Fruit fly (Drosophila melanogaster) whole organism, wandering third instar larva: ENCODE data around the gene CG14985.

Source experiments
- Abd-B ChIP-seq: fragments of >200 bp; optimal IDR thresholded peaks from 2 replicates; lab custom pipeline; 2017; ENCODE audit warnings: missing biosample characterization, missing genetic modification characterization
- CG32264 ChIP-seq: fragments of 200-800 bp; sonication (Bioruptor generic); optimal IDR thresholded peaks from 2 replicates; lab custom pipeline; 2016; ENCODE audit warnings: missing biosample characterization, missing genetic modification characterization
- CG9705 ChIP-seq: fragments of 200-800 bp; sonication (Bioruptor generic); optimal IDR thresholded peaks from 2 replicates; lab custom pipeline; 2018; ENCODE audit warnings: missing biosample characterization, mild to moderate bottlenecking, missing genetic modification characterization
- CrebA ChIP-seq: fragments of 200-800 bp; sonication (Bioruptor generic); optimal IDR thresholded peaks from 2 replicates; lab custom pipeline; 2016; ENCODE audit warnings: missing biosample characterization, mild to moderate bottlenecking, missing genetic modification characterization, borderline replicate concordance
- Dfd ChIP-seq: fragments of >200 bp; optimal IDR thresholded peaks from 2 replicates; lab custom pipeline; 2017; ENCODE audit warnings: missing biosample characterization, missing genetic modification characterization
- GATAd ChIP-seq: sonication (Bioruptor generic); optimal IDR thresholded peaks from 2 replicates; lab custom pipeline; 2016; ENCODE audit warnings: missing biosample characterization, missing genetic modification characterization
- HLH106 ChIP-seq: fragments of 200-800 bp; optimal IDR thresholded peaks from 3 replicates; lab custom pipeline; 2019; ENCODE audit warnings: missing biosample characterization, mild to moderate bottlenecking, missing genetic modification characterization, moderate library complexity
- Hnf4 ChIP-seq: fragments of 200-800 bp; sonication (Bioruptor generic); optimal IDR thresholded peaks from 2 replicates; lab custom pipeline; 2016; ENCODE audit warnings: missing biosample characterization, mild to moderate bottlenecking, missing genetic modification characterization
- Hr78 ChIP-seq: fragments of >200 bp; optimal IDR thresholded peaks from 2 replicates; lab custom pipeline; 2017; ENCODE audit warnings: missing biosample characterization, missing genetic modification characterization
- Hr83 ChIP-seq: fragments of 200-300 bp; sonication (Bioruptor generic); optimal IDR thresholded peaks from 2 replicates; lab custom pipeline; 2016; ENCODE audit warnings: missing biosample characterization, mild to moderate bottlenecking, missing genetic modification characterization, moderate library complexity; ENCODE audit not compliant: poor library complexity, severe bottlenecking
- Jra ChIP-seq: sonication (Bioruptor generic); optimal IDR thresholded peaks from 2 replicates; lab custom pipeline; 2016; ENCODE audit warnings: missing biosample characterization, missing genetic modification characterization
- Mio ChIP-seq: sonication (Bioruptor generic); optimal IDR thresholded peaks from 2 replicates; lab custom pipeline; 2016; ENCODE audit warnings: missing biosample characterization, missing genetic modification characterization
- Myc ChIP-seq: fragments of >200 bp; optimal IDR thresholded peaks from 2 replicates; lab custom pipeline; 2017
- N ChIP-seq: fragments of >200 bp; optimal IDR thresholded peaks from 2 replicates; lab custom pipeline; 2018; ENCODE audit warnings: missing biosample characterization, missing external identifiers, missing genetic modification characterization
- OdsH ChIP-seq: fragments of 200-800 bp; sonication (Bioruptor generic); optimal IDR thresholded peaks from 2 replicates; lab custom pipeline; 2016; ENCODE audit warnings: missing biosample characterization, mild to moderate bottlenecking, missing genetic modification characterization
- Rel ChIP-seq, 2 experiments: fragments of 200-800 bp; sonication (Bioruptor generic) in 1 of 2; optimal IDR thresholded peaks; 2 replicates in 1 of 2; 3 replicates in 1 of 2; lab custom pipeline; 2016 to 2019; ENCODE audit warnings: mild to moderate bottlenecking in 2 of 2, missing biosample characterization in 2 of 2, missing genetic modification characterization in 2 of 2, moderate library complexity in 1 of 2
- Sp1 ChIP-seq: fragments of 200-800 bp; sonication (Bioruptor generic); optimal IDR thresholded peaks from 3 replicates; lab custom pipeline; 2019; ENCODE audit warnings: missing biosample characterization, mild to moderate bottlenecking, missing genetic modification characterization, moderate library complexity
- Vsx2 ChIP-seq: fragments of 200-300, 225-300 bp; sonication (Bioruptor generic); optimal IDR thresholded peaks from 2 replicates; lab custom pipeline; 2018; ENCODE audit warnings: missing biosample characterization, missing genetic modification characterization; ENCODE audit not compliant: partially characterized antibody
- br ChIP-seq: fragments of 200-800 bp; sonication (Bioruptor generic); optimal IDR thresholded peaks from 2 replicates; lab custom pipeline; 2016; ENCODE audit warnings: missing biosample characterization, missing genetic modification characterization
- brk ChIP-seq: fragments of 200-800 bp; sonication (Bioruptor generic); optimal IDR thresholded peaks from 2 replicates; lab custom pipeline; 2016; ENCODE audit warnings: missing biosample characterization, mild to moderate bottlenecking, missing genetic modification characterization
- dl ChIP-seq, 2 experiments: fragments of 175-275, 200-275 bp in 1 of 2; fragments of 200-275 bp in 1 of 2; sonication (Bioruptor generic); optimal IDR thresholded peaks; lab custom pipeline; 2018; ENCODE audit warnings: mild to moderate bottlenecking in 2 of 2, missing biosample characterization in 2 of 2, missing genetic modification characterization in 2 of 2, moderate library complexity in 2 of 2; ENCODE audit not compliant: partially characterized antibody in 2 of 2, insufficient read depth in 1 of 2
- dmrt93B ChIP-seq: fragments of 200-800 bp; sonication (Bioruptor generic); optimal IDR thresholded peaks from 2 replicates; lab custom pipeline; 2018; ENCODE audit warnings: missing biosample characterization, mild to moderate bottlenecking, missing genetic modification characterization
- dsf ChIP-seq: sonication (Bioruptor generic); optimal IDR thresholded peaks from 2 replicates; lab custom pipeline; 2016; ENCODE audit warnings: missing biosample characterization, missing genetic modification characterization, borderline replicate concordance
- ey ChIP-seq: fragments of 200-800 bp; sonication (Bioruptor generic); optimal IDR thresholded peaks from 2 replicates; lab custom pipeline; 2016; ENCODE audit warnings: missing biosample characterization, missing genetic modification characterization
- foxo ChIP-seq, 2 experiments: fragments of 200-800 bp; sonication (Bioruptor generic); optimal IDR thresholded peaks; 2 replicates in 1 of 2; 3 replicates in 1 of 2; lab custom pipeline; 2016 to 2017; ENCODE audit warnings: missing biosample characterization in 2 of 2, missing genetic modification characterization in 2 of 2
- h ChIP-seq: fragments of 200-800 bp; sonication (Bioruptor generic); optimal IDR thresholded peaks from 3 replicates; lab custom pipeline; 2016; ENCODE audit warnings: missing biosample characterization, mild to moderate bottlenecking, missing genetic modification characterization
- jim ChIP-seq: fragments of 175-275, 200-325 bp; sonication (Bioruptor generic); optimal IDR thresholded peaks from 2 replicates; lab custom pipeline; 2016; ENCODE audit warnings: missing biosample characterization, mild to moderate bottlenecking, missing genetic modification characterization
- lola ChIP-seq: fragments of >200 bp; optimal IDR thresholded peaks from 2 replicates; lab custom pipeline; 2017; ENCODE audit warnings: missing biosample characterization, missing genetic modification characterization
- pan ChIP-seq: fragments of >200 bp; optimal IDR thresholded peaks from 2 replicates; lab custom pipeline; 2017
- psq ChIP-seq: fragments of 200-800 bp; sonication (Bioruptor generic); optimal IDR thresholded peaks from 3 replicates; lab custom pipeline; 2017; ENCODE audit warnings: missing biosample characterization, mild to moderate bottlenecking, missing genetic modification characterization, moderate library complexity
- rgr ChIP-seq: fragments of 200-800 bp; sonication (Bioruptor generic); optimal IDR thresholded peaks from 3 replicates; lab custom pipeline; 2016; ENCODE audit warnings: missing biosample characterization, mild to moderate bottlenecking, missing genetic modification characterization
- sage ChIP-seq: fragments of 200-800 bp; sonication (Bioruptor generic); optimal IDR thresholded peaks from 2 replicates; lab custom pipeline; 2016; ENCODE audit warnings: missing biosample characterization, mild to moderate bottlenecking, missing genetic modification characterization
- sv ChIP-seq: fragments of 200-800 bp; sonication (Bioruptor generic); optimal IDR thresholded peaks from 3 replicates; lab custom pipeline; 2016; ENCODE audit warnings: missing biosample characterization, missing genetic modification characterization
- tai ChIP-seq: sonication (Bioruptor generic); optimal IDR thresholded peaks from 2 replicates; lab custom pipeline; 2016; ENCODE audit warnings: missing biosample characterization, missing genetic modification characterization
- usp ChIP-seq: fragments of >200 bp; optimal IDR thresholded peaks from 2 replicates; lab custom pipeline; 2017; ENCODE audit warnings: missing biosample characterization, missing genetic modification characterization
- woc ChIP-seq: sonication (Bioruptor generic); optimal IDR thresholded peaks from 2 replicates; lab custom pipeline; 2016; ENCODE audit warnings: missing biosample characterization, mild to moderate bottlenecking, missing genetic modification characterization

CG14985 gene

dm6 chr3L:4031762-4032161 is 28.5 kb downstream of the CG14985 start, which contains the start of the genes Gr64d and Gr64e:
Gene Gr64d (plus strand): TSS chr3L:4032062.
Gene Gr64e (plus strand): TSS chr3L:4032141.
- TF ChIP-seq HLH106 (tag; lab: Kevin White, UChicago) (no peak), br (GFP tag; lab: Kevin White, UChicago) (no peak), Mio (GFP tag; lab: Kevin White, UChicago) (no peak), Jra (GFP tag; lab: Kevin White, UChicago) (no peak), Myc (lab: Kevin White, UChicago) (no peak), Dfd (no peak), lola (no peak), Abd-B (GFP tag; lab: Kevin White, UChicago) (no peak), brk (GFP tag; lab: Kevin White, UChicago) (no peak), usp (GFP tag; lab: Kevin White, UChicago) (no peak), Rel (GFP tag; optimal IDR thresholded peaks at IDR 0.05; lab: Kevin White, UChicago) (no peak), Rel (tag; optimal IDR thresholded peaks at IDR 0.05; lab: Kevin White, UChicago) (no peak), Sp1 (no peak)

- TF ChIP-seq GATAd (GFP tag; lab: Kevin White, UChicago) = no peak
These were observed 32.2 kb downstream of the CG14985 start, which contains the start of gene Gr64f for dm6 chr3L:4035499-4035898. Gene Gr64f (plus strand): TSS chr3L:4035799.

dm6 chr3L:4040247-4040925 is 37.1 kb downstream of the CG14985 start, which contains the start of the genes CG11593 and Rcd5:
Gene CG11593 (minus strand): TSS chr3L:4040482.
Gene Rcd5 (plus strand): TSS chr3L:4040529.
- TF ChIP-seq OdsH (peak; percentile 34), usp (GFP tag; lab: Kevin White, UChicago) (no peak), HLH106 (tag; lab: Kevin White, UChicago) (peak; percentile 76), sv (GFP tag; lab: Kevin White, UChicago) (peak; percentile 27), foxo (GFP tag; optimal IDR thresholded peaks at IDR 0.05; lab: Kevin White, UChicago) (no peak), psq (GFP tag; lab: Kevin White, UChicago) (peak; percentile 60), dmrt93B (peak; percentile 60), Myc (lab: Kevin White, UChicago) (peak; percentile 52)

dm6 chr3L:4044497-4044896 is 41.2 kb downstream of the CG14985 start:
- no peak for TF ChIP-seq Hnf4 (GFP tag; lab: Kevin White, UChicago)
- no peak for TF ChIP-seq Sp1
- no peak for TF ChIP-seq sage (GFP tag; lab: Kevin White, UChicago)
- TF ChIP-seq br (GFP tag; lab: Kevin White, UChicago) = no peak
- TF ChIP-seq h (GFP tag; lab: Kevin White, UChicago) = no peak
- TF ChIP-seq Hr78 (GFP tag; lab: Kevin White, UChicago) = no peak
- TF ChIP-seq lola = no peak
- TF ChIP-seq GATAd (GFP tag; lab: Kevin White, UChicago) = no peak
- TF ChIP-seq pan (lab: Kevin White, UChicago) = no peak
- TF ChIP-seq rgr = no peak
- TF ChIP-seq HLH106 (tag; lab: Kevin White, UChicago) = no peak
- no peak for TF ChIP-seq ey (GFP tag; lab: Kevin White, UChicago)
- TF ChIP-seq usp (GFP tag; lab: Kevin White, UChicago) = no peak
- TF ChIP-seq N (GFP tag; lab: Kevin White, UChicago) = no peak
- TF ChIP-seq Abd-B (GFP tag; lab: Kevin White, UChicago) = no peak

dm6 chr3L:4046289-4046688 is 43.0 kb downstream of the CG14985 start, which contains the start of gene CG1136:
Gene CG1136 (plus strand): TSS chr3L:4046596.
- no peak for TF ChIP-seq brk (GFP tag; lab: Kevin White, UChicago)
- no peak for TF ChIP-seq woc (GFP tag; lab: Kevin White, UChicago)
- no peak for TF ChIP-seq sage (GFP tag; lab: Kevin White, UChicago)
- TF ChIP-seq jim (GFP tag; lab: Kevin White, UChicago) = no peak
- TF ChIP-seq Dfd = no peak
- TF ChIP-seq CrebA (GFP tag; lab: Kevin White, UChicago) = no peak
- TF ChIP-seq CG32264 (GFP tag; lab: Kevin White, UChicago) = no peak
- TF ChIP-seq Hr83 (GFP tag; lab: Kevin White, UChicago) = no peak
- TF ChIP-seq CG9705 (GFP tag; lab: Kevin White, UChicago) = no peak
- no peak for TF ChIP-seq Vsx2 (GFP tag; lab: Kevin White, UChicago)
- TF ChIP-seq OdsH = no peak
- TF ChIP-seq dsf (GFP tag; lab: Kevin White, UChicago) = no peak
- no peak for TF ChIP-seq dl (GFP tag; optimal IDR thresholded peaks at IDR 0.05; lab: Kevin White, UChicago; ENCODE audit: insufficient read depth in 1 of 2, partially characterized antibody in 2 of 2)
- no peak for TF ChIP-seq N (GFP tag; lab: Kevin White, UChicago)
- no peak for TF ChIP-seq sv (GFP tag; lab: Kevin White, UChicago)
- TF ChIP-seq tai (GFP tag; lab: Kevin White, UChicago) = no peak
- TF ChIP-seq foxo (GFP tag; optimal IDR thresholded peaks at IDR 0.05; lab: Kevin White, UChicago) = no peak
